Worm (Caenorhabditis elegans): ENCODE data around the gene ule-2.

The ule-2 gene

ce11 chrIV:14677095-14677633, 42.2 kb downstream of the ule-2 start, which contains the start of gene Y57G11C.31:
Y57G11C.31 (plus strand) TSS chrIV:14677370.
- TF ChIP-seq unc-62 (GFP tag; optimal IDR thresholded peaks at IDR 0.05) = no peak

ce11 chrIV:14679060-14679459, 44.1 kb downstream of the ule-2 start:
- no peak for TF ChIP-seq unc-62 (GFP tag; optimal IDR thresholded peaks at IDR 0.05)

Data from whole organism, dauer.